Fruit fly (Drosophila melanogaster): ENCODE results near the gene Boh1.

dm6 chr3R:27928984-27929924, 10.0 kb upstream of the Boh1 start:
- TF ChIP-seq CG8478 (optimal IDR thresholded peaks at IDR 0.05) (no peak), CTCF (optimal IDR thresholded peaks at IDR 0.05) (no peak)

Data from S2 (cell line).